Fruit fly (Drosophila melanogaster): ENCODE measurements around the gene Dpy-30L2.

Dpy-30L2 gene

dm6 chr3L:4021260-4021831 is 26.2 kb downstream of the Dpy-30L2 start, which contains the start of gene Mul1 (continued):
- TF ChIP-seq NC2β (GFP tag; optimal IDR thresholded peaks at IDR 0.05) (no peak), HLHmδ (GFP tag; optimal IDR thresholded peaks at IDR 0.05) (no peak), CG10321 (GFP tag; IDR thresholded peaks at IDR 0.05) (no peak), pzg (GFP tag; optimal IDR thresholded peaks at IDR 0.05) (peak; percentile 92), CG4820 (GFP tag; optimal IDR thresholded peaks at IDR 0.05) (no peak), exex (tag; optimal IDR thresholded peaks at IDR 0.05) (no peak), dmrt11E (tag; optimal IDR thresholded peaks at IDR 0.05) (no peak), CG10431 (GFP tag; optimal IDR thresholded peaks at IDR 0.05) (no peak), Ravus (GFP tag; IDR thresholded peaks at IDR 0.05) (no peak), CG2120 (GFP tag; optimal IDR thresholded peaks at IDR 0.05) (no peak), CG33557 (GFP tag; optimal IDR thresholded peaks at IDR 0.05) (no peak), odd (GFP tag; optimal IDR thresholded peaks at IDR 0.05) (no peak), CG7987 (GFP tag; optimal IDR thresholded peaks at IDR 0.05) (no peak), Mes4 (GFP tag; optimal IDR thresholded peaks at IDR 0.05) (no peak), CG10654 (GFP tag; optimal IDR thresholded peaks at IDR 0.05) (no peak), CG9876 (GFP tag; optimal IDR thresholded peaks at IDR 0.05) (no peak), CG6765 (GFP tag; optimal IDR thresholded peaks at IDR 0.05) (no peak), CG11504 (tag; optimal IDR thresholded peaks at IDR 0.05) (no peak), CG4707 (GFP tag; optimal IDR thresholded peaks at IDR 0.05) (no peak), CG31224 (GFP tag; IDR thresholded peaks at IDR 0.05) (no peak), NFAT (GFP tag; IDR thresholded peaks at IDR 0.05) (no peak), p53 (GFP tag; optimal IDR thresholded peaks at IDR 0.05) (no peak), hb (GFP tag; IDR thresholded peaks at IDR 0.05; ENCODE audit: partially characterized antibody) (no peak), CG15601 (tag; optimal IDR thresholded peaks at IDR 0.05) (no peak), H2.0 (GFP tag; IDR thresholded peaks at IDR 0.05) (no peak), CG13894 (tag; optimal IDR thresholded peaks at IDR 0.05) (no peak), CG14710 (tag; optimal IDR thresholded peaks at IDR 0.05) (peak; percentile 56), Dp (GFP tag; optimal IDR thresholded peaks at IDR 0.05) (peak; percentile 91), Abd-B (GFP tag; optimal IDR thresholded peaks at IDR 0.05) (no peak), CG31365 (tag; optimal IDR thresholded peaks at IDR 0.05) (no peak), CG5953 (GFP tag; IDR thresholded peaks at IDR 0.05) (no peak), CG30431 (GFP tag; optimal IDR thresholded peaks at IDR 0.05) (no peak), sob (GFP tag; IDR thresholded peaks at IDR 0.05) (no peak), CrebB (tag; optimal IDR thresholded peaks at IDR 0.05) (no peak), CG7271 (tag; optimal IDR thresholded peaks at IDR 0.05) (no peak), CG3281 (GFP tag; optimal IDR thresholded peaks at IDR 0.05) (no peak), CG12155 (GFP tag; optimal IDR thresholded peaks at IDR 0.05) (no peak), BEAF-32 (GFP tag; optimal IDR thresholded peaks at IDR 0.05) (peak; percentile 36), gcm (GFP tag; optimal IDR thresholded peaks at IDR 0.05) (no peak), Lhr (GFP tag; optimal IDR thresholded peaks at IDR 0.05) (peak; percentile 54), sim (GFP tag; IDR thresholded peaks at IDR 0.05) (no peak), Stat92E (GFP tag; optimal IDR thresholded peaks at IDR 0.05) (no peak), tll (GFP tag; optimal IDR thresholded peaks at IDR 0.05) (no peak), sima (GFP tag; optimal IDR thresholded peaks at IDR 0.05) (no peak), caup (GFP tag; optimal IDR thresholded peaks at IDR 0.05; ENCODE audit: severe bottlenecking) (no peak), gcm2 (GFP tag; optimal IDR thresholded peaks at IDR 0.05) (no peak), luna (GFP tag; optimal IDR thresholded peaks at IDR 0.05) (no peak), CG3726 (GFP tag; IDR thresholded peaks at IDR 0.05) (no peak), CG8388 (GFP tag; optimal IDR thresholded peaks at IDR 0.05) (no peak), sens (GFP tag) (peak; percentile 53)

Measured in whole organism, embryonic.